Worm (Caenorhabditis elegans) whole organism, L1 larva: ENCODE data around the gene glrx-22.

ENCODE experiments used
- aly-2 ChIP-seq: fragments of 150-350 bp; optimal IDR thresholded peaks from 2 replicates; lab custom pipeline; 2014; ENCODE audit warnings: missing biosample characterization, missing genetic modification characterization
- elt-3 ChIP-seq, 6 experiments: fragments of 150-350 bp in 1 of 6; sonication (generic microtip); optimal IDR thresholded peaks; 2 replicates each; lab custom pipeline; 2017 to 2018; ENCODE audit warnings: missing biosample characterization in 6 of 6, missing genetic modification characterization in 6 of 6, inconsistent platforms in 1 of 6
- nhr-11 ChIP-seq: fragments of 150-350 bp; optimal IDR thresholded peaks from 2 replicates; lab custom pipeline; 2014; ENCODE audit warnings: missing biosample characterization, missing genetic modification characterization
- nhr-237 ChIP-seq: fragments of 150-350 bp; optimal IDR thresholded peaks from 2 replicates; lab custom pipeline; 2014; ENCODE audit warnings: missing biosample characterization, missing genetic modification characterization

DNA sequence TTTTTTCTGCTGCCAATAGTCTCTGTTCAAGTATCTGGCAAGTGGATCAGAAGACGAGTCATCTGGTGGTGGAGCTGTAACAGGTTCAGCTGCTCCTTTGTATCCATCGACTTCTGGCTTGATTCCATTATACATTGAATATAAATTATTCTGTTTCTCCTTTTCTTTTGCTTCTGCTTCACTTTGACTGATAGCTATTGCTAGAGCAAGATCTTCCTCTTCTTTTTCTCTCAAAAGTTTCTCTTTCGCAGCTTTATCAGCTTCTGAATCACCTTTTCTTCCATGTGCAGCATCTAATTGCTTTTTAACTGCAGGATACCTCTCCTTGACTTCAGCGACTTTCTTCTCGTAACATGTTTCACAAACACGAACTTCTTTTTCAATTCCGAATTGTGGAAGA lies 2.5 kb upstream of the glrx-22 start:
- TF ChIP-seq elt-3 (tag; optimal IDR thresholded peaks at IDR 0.05; lab: Kevin White, UChicago): no peak
- TF ChIP-seq aly-2 (tag; lab: Kevin White, UChicago): no peak
- TF ChIP-seq nhr-237 (tag; lab: Kevin White, UChicago): no peak
- no peak for TF ChIP-seq nhr-11 (tag; lab: Kevin White, UChicago)
